Fruit fly (Drosophila melanogaster): ENCODE results near the gene CG6980.

CG6980 gene

dm6 chr3R:24851429-24851828, 44.0 kb downstream of the CG6980 start, which contains the start of gene Nct (continued):
- TF ChIP-seq CG34224 (GFP tag; IDR thresholded peaks at IDR 0.05; ENCODE audit: partially characterized antibody) (no peak), vfl (GFP tag; optimal IDR thresholded peaks at IDR 0.05) (no peak), CG2875 (GFP tag; optimal IDR thresholded peaks at IDR 0.05) (no peak)

dm6 chr3R:24856143-24856542, 48.7 kb downstream of the CG6980 start, which contains the start of gene HDAC11:
HDAC11 (minus strand) TSS chr3R:24856243.
- no peak for TF ChIP-seq CG15479 (GFP tag; optimal IDR thresholded peaks at IDR 0.05)
- TF ChIP-seq ranshi (GFP tag; IDR thresholded peaks at IDR 0.05), result no peak
- no peak for TF ChIP-seq CG7987 (GFP tag; optimal IDR thresholded peaks at IDR 0.05)
- no peak for TF ChIP-seq sisA (GFP tag; IDR thresholded peaks at IDR 0.05)
- TF ChIP-seq Fer2 (tag; optimal IDR thresholded peaks at IDR 0.05), result no peak
- no peak for TF ChIP-seq CG2120 (GFP tag; optimal IDR thresholded peaks at IDR 0.05)
- TF ChIP-seq Dfd (GFP tag; optimal IDR thresholded peaks at IDR 0.05), result no peak
- no peak for TF ChIP-seq dan (GFP tag; IDR thresholded peaks at IDR 0.05)
- no peak for TF ChIP-seq CG6689 (GFP tag; IDR thresholded peaks at IDR 0.05)
- no peak for TF ChIP-seq CG7372 (GFP tag; IDR thresholded peaks at IDR 0.05)
- no peak for TF ChIP-seq Vsx1 (GFP tag; optimal IDR thresholded peaks at IDR 0.05)
- TF ChIP-seq Mad (GFP tag; optimal IDR thresholded peaks at IDR 0.05), result no peak
- no peak for TF ChIP-seq CG8478 (optimal IDR thresholded peaks at IDR 0.05)
- TF ChIP-seq nom (GFP tag; optimal IDR thresholded peaks at IDR 0.05), result no peak
- no peak for TF ChIP-seq croc (GFP tag; conservative IDR thresholded peaks at IDR 0.05)
- TF ChIP-seq tgo (GFP tag; IDR thresholded peaks at IDR 0.05), result no peak
- no peak for TF ChIP-seq Rx (GFP tag; IDR thresholded peaks at IDR 0.05)
- no peak for TF ChIP-seq repo (GFP tag; optimal IDR thresholded peaks at IDR 0.05)

dm6 chr3R:24857459-24857858, 50.0 kb downstream of the CG6980 start, which contains the start of gene CAH4:
CAH4 (minus strand) TSS chr3R:24857559.
- TF ChIP-seq Oaz (GFP tag; IDR thresholded peaks at IDR 0.05) (no peak), ash1 (GFP tag; optimal IDR thresholded peaks at IDR 0.05) (no peak)

Data from whole organism, embryonic.